Worm (Caenorhabditis elegans) whole organism, L4/young adult: ENCODE results near the gene T04F8.3.

ENCODE experiments used
- W03F9.2 ChIP-seq: fragments of 150-350 bp; optimal IDR thresholded peaks from 2 replicates; lab custom pipeline; 2014; ENCODE audit warnings: missing biosample characterization, missing genetic modification characterization
- dao-5 ChIP-seq: sonication (generic microtip); optimal IDR thresholded peaks from 2 replicates; lab custom pipeline; 2016; ENCODE audit warnings: missing genotype, missing genetic modification characterization, moderate library complexity, missing compliant biosample characterization
- him-1 ChIP-seq: sonication (generic microtip); optimal IDR thresholded peaks from 2 replicates; lab custom pipeline; 2016; ENCODE audit warnings: missing genotype, missing genetic modification reagents, missing genetic modification characterization, missing compliant biosample characterization

Gene T04F8.3

ce11 chrX:11658331-11658730 lies at the start of gene T04F8.3:
Gene T04F8.3 (plus strand): TSS chrX:11658631.
- TF ChIP-seq him-1 (tag; lab: Kevin White, UChicago), result no peak
- TF ChIP-seq W03F9.2 (tag; lab: Kevin White, UChicago), result no peak
- TF ChIP-seq dao-5, result no peak

- TF ChIP-seq him-1 (tag; lab: Kevin White, UChicago) (no peak), dao-5 (no peak), W03F9.2 (tag; lab: Kevin White, UChicago) (no peak)
Observed at ce11 chrX:11617387-11617786, 41.0 kb upstream of the T04F8.3 start, which contains the start of gene F52D10.4. Gene F52D10.4 (plus strand): TSS chrX:11617470.

- TF ChIP-seq dao-5, result no peak
- no peak for TF ChIP-seq W03F9.2 (tag; lab: Kevin White, UChicago)
- no peak for TF ChIP-seq him-1 (tag; lab: Kevin White, UChicago)
Observed at ce11 chrX:11621997-11622396, 36.4 kb upstream of the T04F8.3 start, which contains the start of gene sto-3. Gene sto-3 (minus strand): TSS chrX:11622097.

ce11 chrX:11623442-11623841 lies 35.0 kb upstream of the T04F8.3 start:
- TF ChIP-seq W03F9.2 (tag; lab: Kevin White, UChicago) (no peak), him-1 (tag; lab: Kevin White, UChicago) (no peak), dao-5 (no peak)

- TF ChIP-seq dao-5 (no peak), him-1 (tag; lab: Kevin White, UChicago) (no peak), W03F9.2 (tag; lab: Kevin White, UChicago) (no peak)
Observed at ce11 chrX:11624621-11625020, 33.8 kb upstream of the T04F8.3 start.

ce11 chrX:11627013-11627412 lies 31.4 kb upstream of the T04F8.3 start, which contains the start of gene twk-44:
Gene twk-44 (minus strand): TSS chrX:11627113.
- TF ChIP-seq dao-5, result no peak

ce11 chrX:11628580-11628979 lies 29.9 kb upstream of the T04F8.3 start, which contains the start of gene spp-30:
Gene spp-30 (minus strand): TSS chrX:11628680.
- TF ChIP-seq him-1 (tag; lab: Kevin White, UChicago), result no peak
- TF ChIP-seq W03F9.2 (tag; lab: Kevin White, UChicago), result no peak
- TF ChIP-seq dao-5, result no peak

- no peak for TF ChIP-seq dao-5
- TF ChIP-seq W03F9.2 (tag; lab: Kevin White, UChicago), result no peak
- TF ChIP-seq him-1 (tag; lab: Kevin White, UChicago), result no peak
Observed at ce11 chrX:11630499-11630898, 27.9 kb upstream of the T04F8.3 start.

- TF ChIP-seq dao-5, result no peak
- no peak for TF ChIP-seq him-1 (tag; lab: Kevin White, UChicago)
- TF ChIP-seq W03F9.2 (tag; lab: Kevin White, UChicago), result no peak
Observed at ce11 chrX:11632107-11632506, 26.3 kb upstream of the T04F8.3 start, which contains the start of gene sto-6. Gene sto-6 (plus strand): TSS chrX:11632407.

ce11 chrX:11633278-11633677 lies 25.2 kb upstream of the T04F8.3 start:
- TF ChIP-seq W03F9.2 (tag; lab: Kevin White, UChicago) (no peak), him-1 (tag; lab: Kevin White, UChicago) (no peak), dao-5 (no peak)

- TF ChIP-seq W03F9.2 (tag; lab: Kevin White, UChicago) (no peak), him-1 (tag; lab: Kevin White, UChicago) (no peak), dao-5 (no peak)
Observed at ce11 chrX:11637721-11638120, 20.7 kb upstream of the T04F8.3 start.

ce11 chrX:11638987-11639386 lies 19.4 kb upstream of the T04F8.3 start:
- no peak for TF ChIP-seq him-1 (tag; lab: Kevin White, UChicago)
- no peak for TF ChIP-seq dao-5
- TF ChIP-seq W03F9.2 (tag; lab: Kevin White, UChicago), result no peak

- TF ChIP-seq dao-5 (no peak), W03F9.2 (tag; lab: Kevin White, UChicago) (no peak), him-1 (tag; lab: Kevin White, UChicago) (no peak)
Observed at ce11 chrX:11640463-11640995, 17.9 kb upstream of the T04F8.3 start.

ce11 chrX:11641562-11641961 lies 16.9 kb upstream of the T04F8.3 start:
- TF ChIP-seq dao-5 (no peak), him-1 (tag; lab: Kevin White, UChicago) (no peak), W03F9.2 (tag; lab: Kevin White, UChicago) (no peak)

- TF ChIP-seq him-1 (tag; lab: Kevin White, UChicago), result peak; percentile 81
Observed at ce11 chrX:11643767-11644235, 14.6 kb upstream of the T04F8.3 start, which contains the start of gene sto-4. Gene sto-4 (plus strand): TSS chrX:11644126.
